Fruit fly (Drosophila melanogaster) whole organism, embryonic: Measurements from ENCODE around the gene CG31268.

Experiments
- Adf1 ChIP-seq: fragments of 200-800 bp; sonication (Bioruptor generic); IDR thresholded peaks from 2 replicates; pipeline ENCODE4 v1.3.6; 2022; ENCODE audit warnings: missing biosample characterization, missing genetic modification characterization
- Blimp-1 ChIP-seq: fragments of 200-800 bp; sonication (Bioruptor generic); optimal IDR thresholded peaks from 3 replicates; lab custom pipeline; 2018; ENCODE audit warnings: missing biosample characterization, missing genetic modification characterization, mild to moderate bottlenecking, moderate library complexity, missing genetic modification reagents
- CG10543 ChIP-seq: fragments of 200-800 bp; sonication (Bioruptor generic); optimal IDR thresholded peaks from 3 replicates; lab custom pipeline; 2017; ENCODE audit warnings: missing biosample characterization, mild to moderate bottlenecking, missing genetic modification characterization, moderate library complexity
- CG12104 ChIP-seq: fragments of 200-800 bp; sonication (Bioruptor generic); optimal IDR thresholded peaks from 3 replicates; lab custom pipeline; 2016; ENCODE audit warnings: missing biosample characterization, missing genetic modification characterization
- CG15269 ChIP-seq: fragments of 200-800 bp; sonication (Bioruptor generic); optimal IDR thresholded peaks from 2 replicates; lab custom pipeline; 2018; ENCODE audit warnings: missing biosample characterization, mild to moderate bottlenecking, missing genetic modification characterization, moderate library complexity
- CG2202 ChIP-seq: fragments of 200-800 bp; sonication (Bioruptor generic); optimal IDR thresholded peaks from 2 replicates; lab custom pipeline; 2018; ENCODE audit warnings: missing biosample characterization, mild to moderate bottlenecking, missing genetic modification characterization
- CG3726 ChIP-seq: fragments of 200-800 bp; sonication (Bioruptor generic); IDR thresholded peaks from 3 replicates; pipeline ENCODE4, ENCODE4 v1.3.6; 2022; ENCODE audit warnings: missing biosample characterization, missing genetic modification characterization
- CG3838 ChIP-seq: fragments of 200-800 bp; sonication (Bioruptor generic); optimal IDR thresholded peaks from 3 replicates; lab custom pipeline; 2016; ENCODE audit warnings: missing biosample characterization, missing genetic modification characterization
- CG6254 ChIP-seq: fragments of 200-800 bp; sonication (Bioruptor generic); optimal IDR thresholded peaks from 3 replicates; lab custom pipeline; 2017; ENCODE audit warnings: mild to moderate bottlenecking, missing biosample characterization, missing genetic modification reagents, missing genetic modification characterization
- CG6683 ChIP-seq: fragments of 200-800 bp; sonication (Bioruptor generic); optimal IDR thresholded peaks from 2 replicates; lab custom pipeline; 2017; ENCODE audit warnings: missing biosample characterization, mild to moderate bottlenecking, missing genetic modification characterization, missing genetic modification reagents
- CG6854 ChIP-seq: fragments of 200-800 bp; sonication (Bioruptor generic); optimal IDR thresholded peaks from 3 replicates; lab custom pipeline; 2017; ENCODE audit warnings: missing biosample characterization, mild to moderate bottlenecking, missing genetic modification characterization
- CG7357 ChIP-seq: fragments of 200-800 bp; sonication (Bioruptor generic); IDR thresholded peaks from 3 replicates; pipeline ENCODE4 v1.3.6; 2022; ENCODE audit warnings: missing biosample characterization, missing genetic modification characterization
- CG8089 ChIP-seq: fragments of 200-800 bp; sonication (Bioruptor generic); optimal IDR thresholded peaks from 3 replicates; lab custom pipeline; 2016; ENCODE audit warnings: missing biosample characterization, missing genetic modification characterization
- CG8281 ChIP-seq: fragments of 200-800 bp; sonication (Bioruptor generic); optimal IDR thresholded peaks from 2 replicates; lab custom pipeline; 2018; ENCODE audit warnings: missing biosample characterization, mild to moderate bottlenecking, missing genetic modification characterization, moderate library complexity
- CG8944 ChIP-seq: fragments of 200-800 bp; sonication (Bioruptor generic); optimal IDR thresholded peaks from 3 replicates; lab custom pipeline; 2016; ENCODE audit warnings: missing biosample characterization, missing genetic modification characterization
- CkIIα-i1 ChIP-seq: fragments of 200-800 bp; sonication (Bioruptor generic); IDR thresholded peaks from 2 replicates; pipeline ENCODE4 v1.3.6; 2022; ENCODE audit warnings: missing biosample characterization, missing genetic modification characterization
- Dref ChIP-seq: fragments of 200-800 bp; sonication (Bioruptor generic); IDR thresholded peaks from 2 replicates; pipeline ENCODE4 v1.3.6; 2022; ENCODE audit warnings: missing biosample characterization, missing genetic modification characterization
- E2f1 ChIP-seq: fragments of 200-800 bp; sonication (Bioruptor generic); IDR thresholded peaks from 2 replicates; pipeline ENCODE4 v1.3.6; 2022; ENCODE audit warnings: missing biosample characterization, missing genetic modification characterization
- Elba2 ChIP-seq: fragments of 200-800 bp; sonication (Bioruptor generic); optimal IDR thresholded peaks from 3 replicates; lab custom pipeline; 2016; ENCODE audit warnings: missing biosample characterization, missing genetic modification characterization
- Ets65A ChIP-seq: fragments of 200-800 bp; sonication (Bioruptor generic); peaks from one replicate; lab custom pipeline; 2016; ENCODE audit warnings: missing biosample characterization, missing genetic modification characterization
- GATAe ChIP-seq: fragments of 200-800 bp; sonication (Bioruptor generic); conservative IDR thresholded peaks from 2 replicates; pipeline ENCODE4 v1.3.6; 2022; ENCODE audit warnings: missing biosample characterization, missing genetic modification characterization
- Pdp1 ChIP-seq, 2 experiments: fragments of 200-800 bp; sonication (Bioruptor generic); optimal IDR thresholded peaks; 3 replicates each; lab custom pipeline; 2016; ENCODE audit warnings: missing biosample characterization in 2 of 2, missing genetic modification characterization in 2 of 2, mild to moderate bottlenecking in 1 of 2, moderate library complexity in 1 of 2
- bbx ChIP-seq: fragments of 200-800 bp; sonication (Bioruptor generic); IDR thresholded peaks from 2 replicates; pipeline ENCODE4 v1.3.6; 2022; ENCODE audit warnings: missing biosample characterization, missing genetic modification characterization; ENCODE audit not compliant: partially characterized antibody
- bcd ChIP-seq: fragments of 200-800 bp; sonication (Bioruptor generic); optimal IDR thresholded peaks from 2 replicates; lab custom pipeline; 2017; ENCODE audit warnings: missing biosample characterization, mild to moderate bottlenecking, missing genetic modification characterization
- ci ChIP-seq: fragments of 200-800 bp; sonication (Bioruptor generic); IDR thresholded peaks from 3 replicates; pipeline ENCODE4 v1.3.6; 2022; ENCODE audit warnings: missing biosample characterization, missing genetic modification characterization
- croc ChIP-seq: fragments of 200-800 bp; sonication (Bioruptor generic); conservative IDR thresholded peaks from 3 replicates; pipeline ENCODE4 v1.3.6; 2022; ENCODE audit warnings: missing biosample characterization, missing genetic modification characterization
- ewg ChIP-seq: fragments of 200-800 bp; sonication (Bioruptor generic); optimal IDR thresholded peaks from 3 replicates; lab custom pipeline; 2017; ENCODE audit warnings: mild to moderate bottlenecking, missing biosample characterization, missing genetic modification reagents, missing genetic modification characterization
- gcm ChIP-seq: fragments of 200-800 bp; sonication (Bioruptor generic); optimal IDR thresholded peaks from 2 replicates; lab custom pipeline; 2019; ENCODE audit warnings: missing biosample characterization, mild to moderate bottlenecking, missing genetic modification characterization, moderate library complexity
- grn ChIP-seq: fragments of 200-800 bp; sonication (Bioruptor generic); optimal IDR thresholded peaks from 3 replicates; lab custom pipeline; 2017; ENCODE audit warnings: missing biosample characterization, missing genetic modification characterization
- gsb-n ChIP-seq: fragments of 200-800 bp; sonication (Bioruptor generic); optimal IDR thresholded peaks from 3 replicates; lab custom pipeline; 2018; ENCODE audit warnings: missing biosample characterization, mild to moderate bottlenecking, missing genetic modification characterization
- jumu ChIP-seq: fragments of 200-800 bp; sonication (Bioruptor generic); optimal IDR thresholded peaks from 3 replicates; lab custom pipeline; 2016; ENCODE audit warnings: missing biosample characterization, missing genetic modification characterization
- kni ChIP-seq: fragments of 200-800 bp; sonication (Bioruptor generic); optimal IDR thresholded peaks from 3 replicates; lab custom pipeline; 2017; ENCODE audit warnings: mild to moderate bottlenecking, missing biosample characterization, missing genetic modification reagents, missing genetic modification characterization
- mirr ChIP-seq: fragments of 200-800 bp; sonication (Bioruptor generic); optimal IDR thresholded peaks from 3 replicates; lab custom pipeline; 2018; ENCODE audit warnings: missing biosample characterization, mild to moderate bottlenecking, missing genetic modification characterization
- oc ChIP-seq: fragments of 200-800 bp; sonication (Bioruptor generic); optimal IDR thresholded peaks from 2 replicates; lab custom pipeline; 2018; ENCODE audit warnings: missing biosample characterization, mild to moderate bottlenecking, missing genetic modification characterization, moderate library complexity
- onecut ChIP-seq: fragments of 200-800 bp; sonication (Bioruptor generic); IDR thresholded peaks from 2 replicates; pipeline ENCODE4 v1.3.6; 2022; ENCODE audit warnings: missing biosample characterization, missing genetic modification characterization
- phol ChIP-seq: fragments of 200-800 bp; sonication (Bioruptor generic); optimal IDR thresholded peaks from 3 replicates; lab custom pipeline; 2018; ENCODE audit warnings: missing biosample characterization, mild to moderate bottlenecking, missing genetic modification characterization, moderate library complexity
- sc ChIP-seq, 3 experiments: fragments of >200 bp in 2 of 3; fragments of 200-800 bp in 1 of 3; sonication (Bioruptor generic) in 1 of 3; optimal IDR thresholded peaks; 2 replicates in 2 of 3; 3 replicates in 1 of 3; lab custom pipeline; 2017; ENCODE audit warnings: mild to moderate bottlenecking in 1 of 3, missing biosample characterization in 1 of 3, missing genetic modification characterization in 1 of 3, missing genetic modification reagents in 1 of 3
- schlank ChIP-seq: fragments of 200-800 bp; sonication (Bioruptor generic); optimal IDR thresholded peaks from 2 replicates; lab custom pipeline; 2018; ENCODE audit warnings: missing biosample characterization, mild to moderate bottlenecking, missing genetic modification characterization
- scrt ChIP-seq: fragments of 200-800 bp; sonication (Bioruptor generic); optimal IDR thresholded peaks from 2 replicates; lab custom pipeline; 2018; ENCODE audit warnings: missing biosample characterization, mild to moderate bottlenecking, missing genetic modification characterization, moderate library complexity
- sim ChIP-seq: fragments of 200-800 bp; sonication (Bioruptor generic); IDR thresholded peaks from 2 replicates; pipeline ENCODE4 v1.3.6; 2022; ENCODE audit warnings: missing biosample characterization, missing genetic modification characterization
- vnd ChIP-seq: fragments of 200-800 bp; sonication (Bioruptor generic); IDR thresholded peaks from 3 replicates; pipeline ENCODE4 v1.3.6; 2022; ENCODE audit warnings: missing biosample characterization, missing genetic modification characterization; ENCODE audit not compliant: partially characterized antibody
- zf30C ChIP-seq: fragments of 200-800 bp; sonication (Bioruptor generic); optimal IDR thresholded peaks from 3 replicates; lab custom pipeline; 2018; ENCODE audit warnings: missing biosample characterization, mild to moderate bottlenecking, missing genetic modification characterization

CG31268 gene

dm6 chr3R:17008675-17009022, 23.0 kb upstream of the CG31268 start:
- TF ChIP-seq CG7357 (GFP tag; lab: Robert Waterston, UW), result no peak
- no peak for TF ChIP-seq croc (GFP tag; lab: Robert Waterston, UW)
- TF ChIP-seq GATAe (GFP tag; lab: Robert Waterston, UW), result 0 out of 2 replicates have a peak, but pooled peaks have one; percentile 13
- peak; percentile 53 for TF ChIP-seq grn (GFP tag; lab: Kevin White, UChicago)
- TF ChIP-seq CG12104 (GFP tag; lab: Kevin White, UChicago), result no peak
- peak; percentile 93 for TF ChIP-seq mirr
- TF ChIP-seq Elba2, result peak; percentile 65

- peak; percentile 8 for TF ChIP-seq ewg (GFP tag; lab: Kevin White, UChicago)
- no peak for TF ChIP-seq CG8281 (tag; lab: Kevin White, UChicago)
These were observed 17.3 kb upstream of the CG31268 start, which contains the start of gene Pxd for dm6 chr3R:17014276-17014675. Pxd (plus strand) TSS chr3R:17014576.

- TF ChIP-seq onecut (GFP tag; lab: Robert Waterston, UW) (peak; percentile 37), Blimp-1 (GFP tag; lab: Kevin White, UChicago) (peak; percentile 64), oc (tag; lab: Kevin White, UChicago) (peak; percentile 71), E2f1 (no peak), Adf1 (GFP tag; lab: Robert Waterston, UW) (no peak), CG15269 (tag; lab: Kevin White, UChicago) (no peak)
These were observed 15.4 kb upstream of the CG31268 start for dm6 chr3R:17016193-17016592.

dm6 chr3R:17018902-17019527, 12.6 kb upstream of the CG31268 start:
- peak; percentile 55 for TF ChIP-seq Ets65A (GFP tag; lab: Kevin White, UChicago)
- no peak for TF ChIP-seq gcm
- no peak for TF ChIP-seq CG8944 (GFP tag; lab: Kevin White, UChicago)

- TF ChIP-seq CG6254 (GFP tag; lab: Kevin White, UChicago) (peak; percentile 79), ci (GFP tag; lab: Robert Waterston, UW) (peak; percentile 91), Pdp1 (GFP tag; optimal IDR thresholded peaks at IDR 0.05; lab: Kevin White, UChicago) (peak in 1 of 2 experiments; percentile 84), CG10543 (no peak), sc (optimal IDR thresholded peaks at IDR 0.05; lab: Kevin White, UChicago) (no peak), sc (GFP tag; optimal IDR thresholded peaks at IDR 0.05; lab: Kevin White, UChicago) (peak; percentile 67), Adf1 (GFP tag; lab: Robert Waterston, UW) (no peak), schlank (tag; lab: Kevin White, UChicago) (peak; percentile 49), Dref (GFP tag; lab: Robert Waterston, UW) (no peak), CG8089 (GFP tag; lab: Kevin White, UChicago) (no peak), scrt (GFP tag; lab: Kevin White, UChicago) (peak; percentile 90), CG3838 (GFP tag; lab: Kevin White, UChicago) (no peak), sim (GFP tag; lab: Robert Waterston, UW) (peak; percentile 69), vnd (GFP tag; lab: Robert Waterston, UW) (no peak), CG6683 (GFP tag; lab: Kevin White, UChicago) (no peak), gsb-n (tag; lab: Kevin White, UChicago) (peak; percentile 83), CG2202 (tag; lab: Kevin White, UChicago) (peak; percentile 74), bcd (GFP tag; lab: Kevin White, UChicago) (peak; percentile 75), jumu (GFP tag; lab: Kevin White, UChicago) (no peak), phol (tag; lab: Kevin White, UChicago) (peak; percentile 77), zf30C (GFP tag; lab: Kevin White, UChicago) (no peak), bbx (GFP tag; lab: Robert Waterston, UW) (peak; percentile 25; the same call in 1 of the 2 replicates), CG3726 (GFP tag; lab: Robert Waterston, UW) (no peak), CG6854 (GFP tag; lab: Kevin White, UChicago) (peak; percentile 61), CkIIα-i1 (no peak), kni (GFP tag; lab: Kevin White, UChicago) (peak; percentile 50)
These were observed 10.6 kb upstream of the CG31268 start, which contains the start of gene Adsl for dm6 chr3R:17020956-17021355. Adsl (minus strand) TSS chr3R:17021120.
